Worm (Caenorhabditis elegans) whole organism, L2 larva: ENCODE data around the gene W06H8.6.

Experiments
- C34F6.9 ChIP-seq: fragments of 150-350 bp; optimal IDR thresholded peaks from 2 replicates; lab custom pipeline; 2014; ENCODE audit warnings: missing biosample characterization, missing genetic modification characterization
- F13H6.1 ChIP-seq: sonication (generic microtip); optimal IDR thresholded peaks from 2 replicates; lab custom pipeline; 2016; ENCODE audit warnings: missing genetic modification characterization, missing compliant biosample characterization
- R02D3.7 ChIP-seq: fragments of 150-350 bp; optimal IDR thresholded peaks from 2 replicates; lab custom pipeline; 2014; ENCODE audit warnings: missing biosample characterization, missing genetic modification characterization
- Y55F3AM.14 ChIP-seq: fragments of 200-800 bp; sonication (Bioruptor generic); optimal IDR thresholded peaks from 2 replicates; lab custom pipeline; 2018; ENCODE audit warnings: mild to moderate bottlenecking, missing genetic modification characterization, missing compliant biosample characterization
- ZK546.5 ChIP-seq: sonication (generic microtip); optimal IDR thresholded peaks from 2 replicates; lab custom pipeline; 2017; ENCODE audit warnings: missing biosample characterization, missing genetic modification characterization
- alr-1 ChIP-seq: fragments of 150-350 bp; optimal IDR thresholded peaks from 2 replicates; lab custom pipeline; 2014; ENCODE audit warnings: missing biosample characterization, missing genetic modification characterization
- aly-2 ChIP-seq: fragments of 150-350 bp; optimal IDR thresholded peaks from 2 replicates; lab custom pipeline; 2014; ENCODE audit warnings: missing biosample characterization, missing genetic modification characterization
- ama-1 ChIP-seq: fragments of 150-350 bp; optimal IDR thresholded peaks from 2 replicates; lab custom pipeline; 2018; ENCODE audit warnings: inconsistent platforms
- blmp-1 ChIP-seq: sonication (generic microtip); optimal IDR thresholded peaks from 2 replicates; lab custom pipeline; 2017; ENCODE audit warnings: missing genetic modification characterization, mild to moderate bottlenecking, missing compliant biosample characterization, antibody characterized with exemption, moderate library complexity; ENCODE audit not compliant: insufficient read depth
- ceh-16 ChIP-seq: fragments of 150-350 bp; optimal IDR thresholded peaks from 2 replicates; lab custom pipeline; 2014; ENCODE audit warnings: missing biosample characterization, missing genetic modification characterization
- ceh-82 ChIP-seq: fragments of 150-350 bp; optimal IDR thresholded peaks from 2 replicates; lab custom pipeline; 2014; ENCODE audit warnings: missing biosample characterization, missing genetic modification characterization
- crh-2 ChIP-seq: sonication (generic microtip); optimal IDR thresholded peaks from 2 replicates; lab custom pipeline; 2017; ENCODE audit warnings: missing biosample characterization, missing genetic modification characterization
- dmd-4 ChIP-seq: sonication (generic microtip); optimal IDR thresholded peaks from 2 replicates; lab custom pipeline; 2017; ENCODE audit warnings: missing biosample characterization, missing genetic modification characterization
- egl-27 ChIP-seq: sonication (generic microtip); optimal IDR thresholded peaks from 3 replicates; lab custom pipeline; 2017; ENCODE audit warnings: missing biosample characterization, missing genetic modification reagents, missing genetic modification characterization
- elt-1 ChIP-seq: fragments of 150-350 bp; optimal IDR thresholded peaks from 2 replicates; lab custom pipeline; 2014; ENCODE audit warnings: missing biosample characterization, missing genetic modification characterization
- elt-3 ChIP-seq: sonication (generic microtip); optimal IDR thresholded peaks from 2 replicates; lab custom pipeline; 2017; ENCODE audit warnings: missing biosample characterization, missing genetic modification characterization
- fos-1 ChIP-seq: fragments of 150-350 bp; optimal IDR thresholded peaks from 2 replicates; lab custom pipeline; 2014; ENCODE audit warnings: missing biosample characterization, missing genetic modification characterization
- gmeb-1 ChIP-seq: fragments of 150-350 bp; optimal IDR thresholded peaks from 2 replicates; lab custom pipeline; 2014; ENCODE audit warnings: missing biosample characterization, missing genetic modification characterization
- lin-11 ChIP-seq: fragments of 150-350 bp; sonication (generic microtip); optimal IDR thresholded peaks from 2 replicates; lab custom pipeline; 2014; ENCODE audit warnings: missing biosample characterization, missing genetic modification characterization, inconsistent platforms, mixed read lengths
- lin-13 ChIP-seq: fragments of 150-350 bp; optimal IDR thresholded peaks from 2 replicates; lab custom pipeline; 2014; ENCODE audit warnings: missing biosample characterization, missing genetic modification reagents, missing genetic modification characterization
- lin-39 ChIP-seq: fragments of 150-350 bp; optimal IDR thresholded peaks from 2 replicates; lab custom pipeline; 2014; ENCODE audit warnings: missing biosample characterization, missing genetic modification reagents, missing genetic modification characterization
- lsy-2 ChIP-seq, 2 experiments: fragments of 150-350 bp in 1 of 2; sonication (generic microtip) in 1 of 2; optimal IDR thresholded peaks; 2 replicates each; lab custom pipeline; 2014 to 2017; ENCODE audit warnings: missing biosample characterization in 2 of 2, missing genetic modification characterization in 2 of 2
- mab-5 ChIP-seq: fragments of 150-350 bp; optimal IDR thresholded peaks from 2 replicates; lab custom pipeline; 2014; ENCODE audit warnings: missing biosample characterization, missing genetic modification characterization
- mbf-1 ChIP-seq: sonication (generic microtip); optimal IDR thresholded peaks from 2 replicates; lab custom pipeline; 2017; ENCODE audit warnings: missing biosample characterization, missing genetic modification characterization
- mdl-1 ChIP-seq, 2 experiments: fragments of 150-350 bp in 1 of 2; sonication (generic microtip) in 1 of 2; optimal IDR thresholded peaks; 2 replicates each; lab custom pipeline; 2017; ENCODE audit warnings: missing biosample characterization in 2 of 2, missing genetic modification characterization in 2 of 2
- nhr-10 ChIP-seq: sonication (generic microtip); optimal IDR thresholded peaks from 2 replicates; lab custom pipeline; 2017; ENCODE audit warnings: missing biosample characterization, missing genetic modification characterization
- nhr-11 ChIP-seq: fragments of 150-350 bp; optimal IDR thresholded peaks from 2 replicates; lab custom pipeline; 2014; ENCODE audit warnings: missing biosample characterization, missing genetic modification characterization
- nhr-12 ChIP-seq: fragments of 150-350 bp; optimal IDR thresholded peaks from 2 replicates; lab custom pipeline; 2014; ENCODE audit warnings: missing biosample characterization, missing genetic modification characterization
- nhr-129 ChIP-seq: fragments of 150-350 bp; optimal IDR thresholded peaks from 2 replicates; lab custom pipeline; 2014; ENCODE audit warnings: missing biosample characterization, missing genetic modification characterization
- nhr-21 ChIP-seq: fragments of 150-350 bp; optimal IDR thresholded peaks from 2 replicates; lab custom pipeline; 2014; ENCODE audit warnings: missing biosample characterization, missing genetic modification characterization
- nhr-23 ChIP-seq: fragments of 150-350 bp; optimal IDR thresholded peaks from 2 replicates; lab custom pipeline; 2014; ENCODE audit warnings: missing biosample characterization, missing genetic modification reagents, missing genetic modification characterization
- nhr-237 ChIP-seq: fragments of 150-350 bp; optimal IDR thresholded peaks from 2 replicates; lab custom pipeline; 2014; ENCODE audit warnings: missing biosample characterization, missing genetic modification characterization
- nhr-25 ChIP-seq: fragments of 150-350 bp; sonication (generic microtip); optimal IDR thresholded peaks from 3 replicates; lab custom pipeline; 2014; ENCODE audit warnings: missing biosample characterization, missing genetic modification characterization
- nhr-6 ChIP-seq: fragments of 150-350 bp; optimal IDR thresholded peaks from 2 replicates; lab custom pipeline; 2014; ENCODE audit warnings: missing biosample characterization, missing genetic modification characterization
- nhr-77 ChIP-seq: fragments of 150-350 bp; optimal IDR thresholded peaks from 2 replicates; lab custom pipeline; 2014; ENCODE audit warnings: missing biosample characterization, missing genetic modification characterization
- peb-1 ChIP-seq: fragments of 150-350 bp; optimal IDR thresholded peaks from 2 replicates; lab custom pipeline; 2014; ENCODE audit warnings: missing biosample characterization, missing genetic modification characterization
- sem-4 ChIP-seq: fragments of 150-350 bp; optimal IDR thresholded peaks from 2 replicates; lab custom pipeline; 2014; ENCODE audit warnings: missing biosample characterization, missing genetic modification reagents, missing genetic modification characterization
- skn-1 ChIP-seq: sonication (generic microtip); optimal IDR thresholded peaks from 2 replicates; lab custom pipeline; 2017; ENCODE audit warnings: missing biosample characterization, missing genetic modification characterization
- sma-3 ChIP-seq: sonication (generic microtip); optimal IDR thresholded peaks from 2 replicates; lab custom pipeline; 2016; ENCODE audit warnings: missing genetic modification reagents, missing genetic modification characterization, missing compliant biosample characterization
- sma-9 ChIP-seq, 2 experiments: fragments of 150-350 bp in 1 of 2; sonication (generic microtip) in 1 of 2; optimal IDR thresholded peaks; 2 replicates each; lab custom pipeline; 2014 to 2016; ENCODE audit warnings: missing genetic modification characterization in 2 of 2, mild to moderate bottlenecking in 1 of 2, missing biosample characterization in 1 of 2, missing compliant biosample characterization in 1 of 2, missing genetic modification reagents in 1 of 2, moderate library complexity in 1 of 2
- snpc-4 ChIP-seq: fragments of 150-350 bp; optimal IDR thresholded peaks from 2 replicates; lab custom pipeline; 2014; ENCODE audit warnings: missing biosample characterization, missing genetic modification characterization
- unc-39 ChIP-seq: fragments of 150-350 bp; optimal IDR thresholded peaks from 2 replicates; lab custom pipeline; 2014; ENCODE audit warnings: missing biosample characterization, missing genetic modification characterization
- unc-55 ChIP-seq: fragments of 150-350 bp; sonication (generic microtip); optimal IDR thresholded peaks from 3 replicates; lab custom pipeline; 2014; ENCODE audit warnings: missing biosample characterization, missing genetic modification reagents, missing genetic modification characterization
- unc-62 ChIP-seq: fragments of 150-350 bp; optimal IDR thresholded peaks from 2 replicates; lab custom pipeline; 2014; ENCODE audit warnings: missing biosample characterization, missing genetic modification reagents, missing genetic modification characterization
- zag-1 ChIP-seq: fragments of 150-350 bp; optimal IDR thresholded peaks from 2 replicates; lab custom pipeline; 2014; ENCODE audit warnings: missing biosample characterization, missing genetic modification characterization
- ztf-1 ChIP-seq: fragments of 200-800 bp; sonication (Bioruptor generic); conservative IDR thresholded peaks from 2 replicates; pipeline ENCODE4 v1.3.6; 2022; ENCODE audit warnings: missing genetic modification characterization, missing compliant biosample characterization
- ztf-11 ChIP-seq: sonication (generic microtip); optimal IDR thresholded peaks from 2 replicates; lab custom pipeline; 2017; ENCODE audit warnings: missing biosample characterization, missing genetic modification characterization
- ztf-4 ChIP-seq: fragments of 150-350 bp; optimal IDR thresholded peaks from 2 replicates; lab custom pipeline; 2014; ENCODE audit warnings: missing biosample characterization, missing genetic modification characterization

The W06H8.6 gene

ce11 chrV:6247397-6247796, 20.6 kb upstream of the W06H8.6 start:
- TF ChIP-seq nhr-10 (tag; lab: Kevin White, UChicago) (no peak), crh-2 (peak; percentile 55), lin-11 (tag; lab: Kevin White, UChicago) (no peak), sma-9 (GFP tag; optimal IDR thresholded peaks at IDR 0.05; lab: Kevin White, UChicago) (peak; percentile 99), sma-9 (tag; optimal IDR thresholded peaks at IDR 0.05; lab: Kevin White, UChicago) (no peak), nhr-25 (tag; lab: Kevin White, UChicago) (peak; percentile 86), mdl-1 (tag; optimal IDR thresholded peaks at IDR 0.05; lab: Kevin White, UChicago) (peak in 1 of 2 experiments; percentile 37), unc-62 (GFP tag; lab: Kevin White, UChicago) (peak; percentile 51), blmp-1 (tag; lab: Kevin White, UChicago) (peak; percentile 86), nhr-23 (tag; lab: Kevin White, UChicago) (no peak), nhr-77 (tag; lab: Kevin White, UChicago) (no peak), ztf-1 (GFP tag; lab: Robert Waterston, UW) (no peak), mab-5 (tag; lab: Kevin White, UChicago) (peak; percentile 17), egl-27 (tag; lab: Kevin White, UChicago) (peak; percentile 73), nhr-129 (tag; lab: Kevin White, UChicago) (peak; percentile 33), nhr-237 (tag; lab: Kevin White, UChicago) (no peak), F13H6.1 (tag; lab: Kevin White, UChicago) (peak; percentile 42), mbf-1 (tag; lab: Kevin White, UChicago) (no peak), sma-3 (GFP tag; lab: Kevin White, UChicago) (peak; percentile 88), nhr-6 (tag; lab: Kevin White, UChicago) (peak; percentile 32), nhr-21 (peak; percentile 97), lsy-2 (tag; optimal IDR thresholded peaks at IDR 0.05; lab: Kevin White, UChicago) (peak in 1 of 2 experiments; percentile 71), gmeb-1 (tag; lab: Kevin White, UChicago) (peak; percentile 50), fos-1 (peak; percentile 46), Y55F3AM.14 (GFP tag; lab: Kevin White, UChicago) (peak; percentile 60)

- no peak for TF ChIP-seq nhr-11 (tag; lab: Kevin White, UChicago)
- TF ChIP-seq fos-1, result peak; percentile 69
- peak; percentile 82 for TF ChIP-seq Y55F3AM.14 (GFP tag; lab: Kevin White, UChicago)
- no peak for TF ChIP-seq aly-2 (tag; lab: Kevin White, UChicago)
- TF ChIP-seq ztf-11 (tag; lab: Kevin White, UChicago), result no peak
- peak; percentile 65 for TF ChIP-seq ztf-4 (tag; lab: Kevin White, UChicago)
- no peak for TF ChIP-seq ceh-82 (tag; lab: Kevin White, UChicago)
- TF ChIP-seq lin-39 (tag; lab: Kevin White, UChicago), result no peak
- TF ChIP-seq lin-13 (GFP tag; lab: Kevin White, UChicago), result peak; percentile 69
- TF ChIP-seq nhr-6 (tag; lab: Kevin White, UChicago), result peak; percentile 78
- peak; percentile 89 for TF ChIP-seq crh-2
- TF ChIP-seq nhr-23 (tag; lab: Kevin White, UChicago), result no peak
- peak; percentile 14 for TF ChIP-seq snpc-4
- TF ChIP-seq mab-5 (tag; lab: Kevin White, UChicago), result peak; percentile 78
- peak; percentile 87 for TF ChIP-seq sem-4
- TF ChIP-seq dmd-4, result no peak
- TF ChIP-seq nhr-77 (tag; lab: Kevin White, UChicago), result no peak
- TF ChIP-seq peb-1 (tag; lab: Kevin White, UChicago), result no peak
- peak; percentile 49 for TF ChIP-seq unc-55 (GFP tag; lab: Kevin White, UChicago)
- no peak for TF ChIP-seq R02D3.7 (tag; lab: Kevin White, UChicago)
- TF ChIP-seq nhr-237 (tag; lab: Kevin White, UChicago), result no peak
- no peak for TF ChIP-seq ZK546.5 (tag; lab: Kevin White, UChicago)
- TF ChIP-seq elt-3, result no peak
- no peak for TF ChIP-seq elt-1 (tag; lab: Kevin White, UChicago)
- no peak for TF ChIP-seq skn-1 (tag; lab: Kevin White, UChicago)
- peak; percentile 3 for TF ChIP-seq nhr-10 (tag; lab: Kevin White, UChicago)
- peak; percentile 100 for TF ChIP-seq sma-9 (GFP tag; optimal IDR thresholded peaks at IDR 0.05; lab: Kevin White, UChicago)
- peak; percentile 96 for TF ChIP-seq sma-9 (tag; optimal IDR thresholded peaks at IDR 0.05; lab: Kevin White, UChicago)
- peak; percentile 96 for TF ChIP-seq F13H6.1 (tag; lab: Kevin White, UChicago)
- peak; percentile 76 to 85 for TF ChIP-seq mdl-1 (tag; optimal IDR thresholded peaks at IDR 0.05; lab: Kevin White, UChicago)
- TF ChIP-seq nhr-129 (tag; lab: Kevin White, UChicago), result peak; percentile 92
- no peak for TF ChIP-seq nhr-12 (tag; lab: Kevin White, UChicago)
- peak; percentile 92 for TF ChIP-seq nhr-25 (tag; lab: Kevin White, UChicago)
- TF ChIP-seq zag-1 (tag; lab: Kevin White, UChicago), result peak; percentile 59
- no peak for TF ChIP-seq unc-39
- TF ChIP-seq ceh-16 (tag; lab: Kevin White, UChicago), result peak; percentile 52
- no peak for TF ChIP-seq unc-62 (GFP tag; lab: Kevin White, UChicago)
- TF ChIP-seq egl-27 (tag; lab: Kevin White, UChicago), result peak; percentile 94
- no peak for TF ChIP-seq alr-1 (tag; lab: Kevin White, UChicago)
- no peak for TF ChIP-seq mbf-1 (tag; lab: Kevin White, UChicago)
- peak; percentile 57 for TF ChIP-seq gmeb-1 (tag; lab: Kevin White, UChicago)
- no peak for TF ChIP-seq ama-1
- peak; percentile 51 for TF ChIP-seq lin-11 (tag; lab: Kevin White, UChicago)
- peak; percentile 70 for TF ChIP-seq C34F6.9
- TF ChIP-seq sma-3 (GFP tag; lab: Kevin White, UChicago), result peak; percentile 97
Observed at ce11 chrV:6246454-6246981, 19.7 kb upstream of the W06H8.6 start, which contains the start of gene dmd-7. TSS of gene dmd-7 (plus strand) at chrV:6246931.
